Worm (Caenorhabditis elegans) whole organism, mixed stage, embryonic: ENCODE results near the gene Y54E2A.4.

ENCODE experiments used
- M03D4.4 ChIP-seq: sonication (generic microtip); optimal IDR thresholded peaks from 2 replicates; lab custom pipeline; 2017; ENCODE audit warnings: mild to moderate bottlenecking, missing genetic modification characterization, missing compliant biosample characterization
- blmp-1 ChIP-seq: fragments of 150-350 bp; optimal IDR thresholded peaks from 2 replicates; lab custom pipeline; 2014; ENCODE audit warnings: missing biosample characterization, missing genetic modification characterization
- ceh-39 ChIP-seq: fragments of 150-350 bp; optimal IDR thresholded peaks from 2 replicates; lab custom pipeline; 2014; ENCODE audit warnings: missing biosample characterization, missing genetic modification characterization
- ceh-83 ChIP-seq: fragments of 200-800 bp; sonication (Bioruptor generic); optimal IDR thresholded peaks from 2 replicates; lab custom pipeline; 2018; ENCODE audit warnings: mild to moderate bottlenecking, missing genetic modification characterization, missing compliant biosample characterization
- ces-1 ChIP-seq: fragments of 150-350 bp; optimal IDR thresholded peaks from 2 replicates; lab custom pipeline; 2014; ENCODE audit warnings: missing biosample characterization, missing genetic modification reagents, missing genetic modification characterization
- cnd-1 ChIP-seq: fragments of 200-800 bp; sonication (Bioruptor generic); optimal IDR thresholded peaks from 2 replicates; lab custom pipeline; 2018; ENCODE audit warnings: mild to moderate bottlenecking, missing genetic modification characterization, missing compliant biosample characterization
- drap-1 ChIP-seq: fragments of 200-800 bp; sonication (Bioruptor generic); optimal IDR thresholded peaks from 3 replicates; lab custom pipeline; 2018; ENCODE audit warnings: mild to moderate bottlenecking, missing genetic modification characterization, missing compliant biosample characterization
- elt-1 ChIP-seq: sonication (generic microtip); optimal IDR thresholded peaks from 2 replicates; lab custom pipeline; 2017; ENCODE audit warnings: missing genetic modification characterization, mild to moderate bottlenecking, missing compliant biosample characterization, antibody characterized with exemption, moderate library complexity, borderline replicate concordance; ENCODE audit not compliant: insufficient read depth
- elt-3 ChIP-seq: fragments of 150-350 bp; optimal IDR thresholded peaks from 2 replicates; lab custom pipeline; 2014; ENCODE audit warnings: missing biosample characterization, missing genetic modification characterization
- flh-1 ChIP-seq: fragments of 200-800 bp; sonication (Bioruptor generic); optimal IDR thresholded peaks from 2 replicates; lab custom pipeline; 2018; ENCODE audit warnings: mild to moderate bottlenecking, missing genetic modification characterization, moderate library complexity, missing compliant biosample characterization
- ham-2 ChIP-seq: fragments of 200-800 bp; sonication (Bioruptor generic); optimal IDR thresholded peaks from 2 replicates; lab custom pipeline; 2018; ENCODE audit warnings: mild to moderate bottlenecking, missing genetic modification characterization, missing compliant biosample characterization
- hlh-1 ChIP-seq: fragments of 150-350 bp; optimal IDR thresholded peaks from 2 replicates; lab custom pipeline; 2014; ENCODE audit warnings: missing biosample characterization, missing genetic modification reagents, missing genetic modification characterization
- lin-13 ChIP-seq: fragments of 150-350 bp; optimal IDR thresholded peaks from 2 replicates; lab custom pipeline; 2014; ENCODE audit warnings: missing biosample characterization, missing genetic modification characterization
- lin-32 ChIP-seq: fragments of 200-800 bp; sonication (Bioruptor generic); optimal IDR thresholded peaks from 2 replicates; lab custom pipeline; 2018; ENCODE audit warnings: mild to moderate bottlenecking, missing genetic modification characterization, missing compliant biosample characterization
- lsy-2 ChIP-seq: fragments of 150-350 bp; optimal IDR thresholded peaks from 2 replicates; lab custom pipeline; 2014; ENCODE audit warnings: missing biosample characterization, missing genetic modification characterization
- mab-5 ChIP-seq: fragments of 150-350 bp; optimal IDR thresholded peaks from 2 replicates; lab custom pipeline; 2014; ENCODE audit warnings: missing biosample characterization, missing genetic modification characterization
- mep-1 ChIP-seq: fragments of 150-350 bp; optimal IDR thresholded peaks from 2 replicates; lab custom pipeline; 2017; ENCODE audit warnings: missing biosample characterization, missing genetic modification reagents, missing genetic modification characterization, inconsistent platforms
- mls-2 ChIP-seq: sonication (generic microtip); optimal IDR thresholded peaks from 2 replicates; lab custom pipeline; 2016; ENCODE audit warnings: mild to moderate bottlenecking, missing genetic modification characterization, moderate library complexity, missing compliant biosample characterization
- nhr-12 ChIP-seq: fragments of 150-350 bp; optimal IDR thresholded peaks from 2 replicates; lab custom pipeline; 2014; ENCODE audit warnings: missing biosample characterization, missing genetic modification characterization
- nhr-2 ChIP-seq: fragments of 150-350 bp; optimal IDR thresholded peaks from 2 replicates; lab custom pipeline; 2014; ENCODE audit warnings: missing biosample characterization, missing genetic modification characterization
- nhr-237 ChIP-seq: fragments of 150-350 bp; optimal IDR thresholded peaks from 2 replicates; lab custom pipeline; 2014; ENCODE audit warnings: missing biosample characterization, missing genetic modification characterization
- nhr-28 ChIP-seq: fragments of 150-350 bp; optimal IDR thresholded peaks from 2 replicates; lab custom pipeline; 2014; ENCODE audit warnings: missing biosample characterization, missing genetic modification characterization
- nhr-76 ChIP-seq: sonication (generic microtip); optimal IDR thresholded peaks from 2 replicates; lab custom pipeline; 2017; ENCODE audit warnings: missing biosample characterization, missing genetic modification characterization
- pha-4 ChIP-seq: fragments of 150-350 bp; optimal IDR thresholded peaks from 2 replicates; lab custom pipeline; 2018; ENCODE audit warnings: missing biosample characterization, missing genetic modification reagents, missing genetic modification characterization
- sem-2 ChIP-seq: fragments of 200-800 bp; sonication (Bioruptor generic); optimal IDR thresholded peaks from 2 replicates; lab custom pipeline; 2018; ENCODE audit warnings: mild to moderate bottlenecking, missing genetic modification characterization, missing compliant biosample characterization
- snpc-4 ChIP-seq: fragments of 150-350 bp; optimal IDR thresholded peaks from 2 replicates; lab custom pipeline; 2014; ENCODE audit warnings: missing biosample characterization, missing genetic modification characterization
- sptf-1 ChIP-seq: sonication (generic microtip); optimal IDR thresholded peaks from 2 replicates; lab custom pipeline; 2017; ENCODE audit warnings: mild to moderate bottlenecking, missing genetic modification characterization, moderate library complexity, missing compliant biosample characterization
- unc-120 ChIP-seq: sonication (generic microtip); optimal IDR thresholded peaks from 2 replicates; lab custom pipeline; 2017; ENCODE audit warnings: missing genetic modification characterization, missing compliant biosample characterization; ENCODE audit not compliant: poor library complexity, severe bottlenecking
- unc-39 ChIP-seq: fragments of 150-350 bp; optimal IDR thresholded peaks from 2 replicates; lab custom pipeline; 2014; ENCODE audit warnings: missing biosample characterization, missing genetic modification characterization
- unc-62 ChIP-seq: fragments of 150-350 bp; optimal IDR thresholded peaks from 2 replicates; lab custom pipeline; 2014; ENCODE audit warnings: missing biosample characterization, missing genetic modification reagents, missing genetic modification characterization

Gene Y54E2A.4

DNA sequence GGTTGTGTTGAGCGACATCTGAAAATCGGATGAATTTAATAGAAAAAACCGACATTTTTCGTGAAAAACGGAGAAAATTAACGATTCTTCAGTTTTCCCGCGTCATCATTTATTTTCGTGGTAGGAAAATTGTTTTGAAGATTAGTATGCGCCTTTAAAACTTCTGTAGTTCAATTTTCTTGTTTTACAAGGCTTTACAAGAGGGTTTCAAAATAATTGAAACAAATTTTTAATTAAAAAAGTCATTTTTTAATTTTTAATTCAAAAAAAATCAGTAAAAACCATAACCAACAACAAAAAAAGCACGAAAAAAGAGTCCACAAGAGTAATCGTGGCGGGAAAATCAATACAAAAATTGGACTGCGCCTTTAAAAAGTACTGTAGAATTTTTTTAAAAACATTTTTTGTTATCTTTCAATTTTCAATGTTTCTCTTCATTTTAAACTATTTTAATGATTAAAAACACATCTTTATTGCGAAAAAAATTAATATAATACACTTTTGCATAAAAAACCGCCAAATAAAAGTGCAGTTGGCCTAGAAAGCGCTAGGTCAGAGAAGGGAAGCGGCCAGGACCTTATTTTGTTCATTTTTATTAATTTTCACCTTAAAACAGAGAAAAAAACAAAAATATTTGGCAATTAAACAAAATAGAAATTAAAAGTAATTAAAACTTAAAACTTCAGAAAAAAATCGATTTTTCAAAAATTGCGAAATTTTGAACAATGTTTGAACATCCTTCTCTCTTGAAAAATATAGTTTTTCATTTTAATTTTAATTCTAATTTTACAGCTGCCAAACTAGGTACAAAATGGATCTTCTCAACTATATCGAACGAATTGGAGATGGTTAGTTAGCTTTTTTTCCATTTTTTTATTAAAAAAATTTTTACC lies at the start of gene Y54E2A.4, which contains the start of gene tac-1:
TSS of gene Y54E2A.4 (plus strand) at position 765 of the 893 bp plus-strand sequence.
TSS of gene tac-1 (minus strand) at position 20 of the 893 bp plus-strand sequence.
- no peak for TF ChIP-seq nhr-28
- no peak for TF ChIP-seq nhr-237 (tag; lab: Kevin White, UChicago)
- TF ChIP-seq unc-120 (tag; lab: Kevin White, UChicago) = no peak
- TF ChIP-seq lin-32 = no peak
- no peak for TF ChIP-seq elt-1
- TF ChIP-seq ham-2 (GFP tag; lab: Kevin White, UChicago) = no peak

DNA sequence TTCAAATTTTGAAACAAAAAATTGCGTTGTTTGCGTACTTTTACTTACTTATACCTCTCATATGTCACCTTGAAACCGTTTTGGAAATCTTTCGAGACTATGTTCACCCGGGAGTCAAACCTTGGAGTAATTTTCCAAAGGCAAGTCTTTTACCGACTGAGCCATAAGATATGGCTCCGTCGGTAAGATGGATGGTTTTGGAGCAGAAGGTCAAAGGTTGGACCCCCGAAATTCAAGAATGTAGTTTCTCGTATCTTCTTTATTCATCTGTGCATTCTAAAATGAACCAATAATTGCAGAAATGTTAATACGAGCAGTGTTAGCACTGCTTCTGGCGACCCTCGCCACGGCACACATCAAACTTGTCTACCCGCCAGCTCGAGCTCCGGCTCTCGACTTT lies 49.2 kb upstream of the Y54E2A.4 start, which contains the start of gene C09F9.2:
TSS of gene C09F9.2 (plus strand) at position 301 of the 400 bp plus-strand sequence.
- TF ChIP-seq lin-13 (no peak), nhr-76 (tag; lab: Kevin White, UChicago) (no peak), elt-3 (no peak), lin-32 (no peak), ceh-83 (GFP tag; lab: Kevin White, UChicago) (no peak), snpc-4 (tag; lab: Kevin White, UChicago) (no peak), unc-39 (no peak), unc-120 (tag; lab: Kevin White, UChicago) (no peak), mab-5 (no peak), mls-2 (tag; lab: Kevin White, UChicago) (no peak)
- TF ChIP-seq, all 35 proteins: peak for 0

DNA sequence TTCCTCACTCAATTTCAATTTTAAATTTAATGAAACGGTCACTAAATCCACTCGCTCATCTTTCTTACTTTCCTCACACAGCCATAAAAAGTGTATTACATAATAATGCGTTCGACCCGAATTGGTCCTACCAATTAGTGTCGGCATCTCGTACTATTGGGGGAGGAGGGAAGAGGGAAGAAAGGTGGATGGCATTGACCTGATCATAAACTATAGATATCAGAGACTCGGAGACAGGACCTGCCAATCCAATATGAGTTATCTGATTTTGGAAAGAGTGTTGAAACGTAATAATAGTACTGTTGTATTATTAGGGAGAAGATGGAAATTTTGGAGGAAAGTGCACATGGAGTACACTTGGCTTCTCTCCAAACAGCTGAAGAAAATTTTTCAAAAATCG lies 48.5 kb upstream of the Y54E2A.4 start:
- no peak for TF ChIP-seq ceh-39 (tag; lab: Kevin White, UChicago)
- peak; percentile 63 for TF ChIP-seq elt-1
- peak; percentile 68 for TF ChIP-seq unc-62
- TF ChIP-seq sptf-1 (tag; lab: Kevin White, UChicago) = no peak
- no peak for TF ChIP-seq ces-1 (GFP tag; lab: Kevin White, UChicago)
- TF ChIP-seq snpc-4 (tag; lab: Kevin White, UChicago) = no peak
- TF ChIP-seq mab-5 = no peak
- TF ChIP-seq lsy-2 (tag; lab: Kevin White, UChicago) = no peak
- TF ChIP-seq sem-2 (GFP tag; lab: Kevin White, UChicago) = no peak
- TF ChIP-seq mep-1 (tag; lab: Kevin White, UChicago) = no peak
- no peak for TF ChIP-seq flh-1
- peak; percentile 93 for TF ChIP-seq nhr-2 (tag; lab: Kevin White, UChicago)
- TF ChIP-seq blmp-1 (tag; lab: Kevin White, UChicago) = no peak
- TF ChIP-seq, all 35 proteins: peak for 3

DNA sequence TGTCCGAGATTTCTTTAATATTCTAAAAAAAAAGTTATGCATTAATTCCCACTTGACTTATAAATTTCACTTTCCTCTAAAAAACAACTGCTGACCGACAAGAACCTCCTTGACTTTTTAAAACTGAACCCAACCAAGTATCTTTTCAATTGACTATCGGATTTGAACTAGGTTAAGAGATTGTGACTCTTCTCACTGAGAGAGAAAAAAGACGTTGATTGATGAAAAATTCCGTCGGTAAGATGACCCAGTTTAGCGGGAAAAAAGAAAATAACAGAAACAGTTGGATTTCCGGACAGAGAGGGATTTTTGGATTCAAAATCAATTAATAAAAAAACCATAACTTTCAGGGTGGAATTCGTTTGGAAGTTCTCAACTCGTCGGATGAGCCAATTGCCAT lies 47.9 kb upstream of the Y54E2A.4 start:
- TF ChIP-seq lin-32 (no peak), pha-4 (tag; lab: Kevin White, UChicago) (no peak), nhr-76 (tag; lab: Kevin White, UChicago) (no peak), nhr-237 (tag; lab: Kevin White, UChicago) (no peak), unc-120 (tag; lab: Kevin White, UChicago) (no peak), unc-39 (no peak), mep-1 (tag; lab: Kevin White, UChicago) (no peak), mls-2 (tag; lab: Kevin White, UChicago) (no peak), hlh-1 (no peak), unc-62 (no peak), sem-2 (GFP tag; lab: Kevin White, UChicago) (no peak), ceh-39 (tag; lab: Kevin White, UChicago) (no peak), drap-1 (no peak), ceh-83 (GFP tag; lab: Kevin White, UChicago) (no peak), nhr-28 (no peak), flh-1 (no peak), lsy-2 (tag; lab: Kevin White, UChicago) (no peak), blmp-1 (tag; lab: Kevin White, UChicago) (no peak), cnd-1 (tag; lab: Kevin White, UChicago) (no peak), nhr-12 (tag; lab: Kevin White, UChicago) (no peak)

DNA sequence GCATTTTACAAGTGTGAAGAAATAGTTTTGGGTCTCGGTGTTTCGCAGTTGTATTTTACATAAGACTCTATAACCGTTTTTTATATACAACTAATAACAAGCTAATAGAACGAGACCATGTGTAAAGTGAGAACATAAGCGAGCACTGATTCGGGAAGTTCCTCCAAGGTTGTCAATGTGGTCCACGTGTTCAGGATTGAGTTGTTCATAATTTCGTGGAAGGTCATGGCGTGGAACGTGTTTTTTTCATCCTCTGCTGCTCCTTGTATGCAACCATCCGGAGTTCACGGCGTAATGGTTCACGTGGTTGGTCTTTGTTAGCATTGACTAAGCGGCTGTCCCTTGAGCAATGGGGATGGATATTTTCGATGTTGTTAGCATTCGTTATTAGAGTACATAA lies 26.3 kb upstream of the Y54E2A.4 start:
- TF ChIP-seq nhr-12 (tag; lab: Kevin White, UChicago) (no peak), M03D4.4 (tag; lab: Kevin White, UChicago) (no peak), unc-62 (no peak), ceh-83 (GFP tag; lab: Kevin White, UChicago) (no peak), nhr-237 (tag; lab: Kevin White, UChicago) (no peak), mep-1 (tag; lab: Kevin White, UChicago) (no peak), ceh-39 (tag; lab: Kevin White, UChicago) (no peak), lsy-2 (tag; lab: Kevin White, UChicago) (no peak)
